Worm (Caenorhabditis elegans): ENCODE results near the gene ZK285.2.
A peak's percentile ranks its signal among the peaks of the same experiment; 100 is the strongest.

ZK285.2 gene

ce11 chrV:16042743-16043014 lies 4.0 kb upstream of the ZK285.2 start:
- TF ChIP-seq lsy-27 (tag; optimal IDR thresholded peaks at IDR 0.05; ENCODE audit: borderline replicate concordance, insufficient read depth) = no peak
- no peak for TF ChIP-seq snpc-4 (GFP tag; optimal IDR thresholded peaks at IDR 0.05)
- no peak for TF ChIP-seq snpc-4 (tag; optimal IDR thresholded peaks at IDR 0.05)
- TF ChIP-seq sdz-38 (tag; optimal IDR thresholded peaks at IDR 0.05) = no peak
- no peak for TF ChIP-seq hlh-26 (GFP tag; conservative IDR thresholded peaks at IDR 0.05)
- 0 out of 2 replicates have a peak, but pooled peaks have one; percentile 17 for TF ChIP-seq Y56A3A.18 (GFP tag; IDR thresholded peaks at IDR 0.05)
- no peak for TF ChIP-seq Y53F4B.3 (GFP tag; IDR thresholded peaks at IDR 0.05)
- 0 out of 2 replicates have a peak, but pooled peaks have one; percentile 50 for TF ChIP-seq nhr-120 (GFP tag; IDR thresholded peaks at IDR 0.05)
- no peak for TF ChIP-seq nhr-90 (tag; optimal IDR thresholded peaks at IDR 0.05)
- no peak for TF ChIP-seq rec-8 (tag; optimal IDR thresholded peaks at IDR 0.05)
- no peak for TF ChIP-seq snpc-1.1 (tag; optimal IDR thresholded peaks at IDR 0.05; ENCODE audit: insufficient read depth)
- TF ChIP-seq F39B2.1 (GFP tag; IDR thresholded peaks at IDR 0.05) = no peak
- 0 out of 2 replicates have a peak, but pooled peaks have one; percentile 7 for TF ChIP-seq ztf-25 (GFP tag; IDR thresholded peaks at IDR 0.05)
- TF ChIP-seq tlf-1 (GFP tag; optimal IDR thresholded peaks at IDR 0.05) = no peak
- TF ChIP-seq mel-28 (tag; optimal IDR thresholded peaks at IDR 0.05; ENCODE audit: borderline replicate concordance) = no peak

ce11 chrV:16043686-16044085 lies 3.0 kb upstream of the ZK285.2 start:
- TF ChIP-seq let-607 (tag; optimal IDR thresholded peaks at IDR 0.05) (no peak), aptf-3 (GFP tag; IDR thresholded peaks at IDR 0.05) (no peak), Y79H2A.3 (GFP tag; conservative IDR thresholded peaks at IDR 0.05) (no peak), nhr-80 (tag; optimal IDR thresholded peaks at IDR 0.05) (peak; percentile 73), him-1 (tag; optimal IDR thresholded peaks at IDR 0.05) (no peak), repo-1 (tag; optimal IDR thresholded peaks at IDR 0.05) (no peak)

ce11 chrV:16045837-16046236 lies 836 bp upstream of the ZK285.2 start, which contains the start of gene T10C6.15:
Gene T10C6.15, minus strand, starts transcription at chrV:16045940.
- TF ChIP-seq madf-8 (GFP tag; conservative IDR thresholded peaks at IDR 0.05) (no peak), madf-10 (tag; optimal IDR thresholded peaks at IDR 0.05) (peak; percentile 18), B0336.3 (GFP tag; IDR thresholded peaks at IDR 0.05) (0 out of 2 replicates have a peak, but pooled peaks have one; percentile 56), ztf-22 (GFP tag; optimal IDR thresholded peaks at IDR 0.05) (peak; percentile 71), cebp-1 (GFP tag; IDR thresholded peaks at IDR 0.05) (no peak), cebp-1 (tag; optimal IDR thresholded peaks at IDR 0.05) (no peak), snpc-4 (GFP tag; optimal IDR thresholded peaks at IDR 0.05) (no peak), snpc-4 (tag; optimal IDR thresholded peaks at IDR 0.05) (peak in 1 of 4 experiments; percentile 9), die-1 (tag; optimal IDR thresholded peaks at IDR 0.05) (no peak), atf-7 (tag; optimal IDR thresholded peaks at IDR 0.05) (peak; percentile 66), egl-44 (GFP tag; IDR thresholded peaks at IDR 0.05) (0 out of 2 replicates have a peak, but pooled peaks have one; percentile 51), nhr-80 (tag; optimal IDR thresholded peaks at IDR 0.05) (peak; percentile 83), pha-4 (tag; optimal IDR thresholded peaks at IDR 0.05) (peak; percentile 70), tbp1 (GFP tag; optimal IDR thresholded peaks at IDR 0.05) (peak; percentile 48), let-607 (tag; optimal IDR thresholded peaks at IDR 0.05) (peak in 1 of 2 experiments; percentile 38)

- peak; percentile 77; the same call in 1 of the 2 replicates for TF ChIP-seq egrh-3 (GFP tag; IDR thresholded peaks at IDR 0.05)
- no peak; the same call in 1 of the 2 replicates for TF ChIP-seq zfh-2 (GFP tag; conservative IDR thresholded peaks at IDR 0.05)
- TF ChIP-seq ceh-27 (GFP tag; optimal IDR thresholded peaks at IDR 0.05) = no peak
These were observed 379 bp downstream of the ZK285.2 start for ce11 chrV:16047052-16047451.
